Worm (Caenorhabditis elegans): ENCODE data around the gene asm-1.

Gene asm-1

ce11 chrII:6951250-6951806 lies 41.5 kb downstream of the asm-1 start, which contains the start of the genes malt-1 and ceh-38 (continued):
- peak; percentile 24 for TF ChIP-seq F52B5.7 (tag; optimal IDR thresholded peaks at IDR 0.05)
- TF ChIP-seq ets-4 (GFP tag; optimal IDR thresholded peaks at IDR 0.05): no peak
- TF ChIP-seq F37B4.10 (GFP tag; IDR thresholded peaks at IDR 0.05): no peak
- peak; percentile 56 for TF ChIP-seq somi-1 (GFP tag; optimal IDR thresholded peaks at IDR 0.05)
- peak; percentile 68 for TF ChIP-seq athp-1 (tag; optimal IDR thresholded peaks at IDR 0.05)
- no peak for TF ChIP-seq ceh-79 (tag; optimal IDR thresholded peaks at IDR 0.05)
- peak; percentile 58; the same call in 1 of the 2 replicates for TF ChIP-seq K11D2.4 (GFP tag; IDR thresholded peaks at IDR 0.05)
- 0 out of 2 replicates have a peak, but pooled peaks have one; percentile 41 for TF ChIP-seq let-526 (GFP tag; IDR thresholded peaks at IDR 0.05)
- peak; percentile 86 for TF ChIP-seq hmg-1.2 (GFP tag; IDR thresholded peaks at IDR 0.05)
- TF ChIP-seq B0336.3 (GFP tag; IDR thresholded peaks at IDR 0.05): peak; percentile 79
- 0 out of 2 replicates have a peak, but pooled peaks have one; percentile 41 for TF ChIP-seq lin-26 (GFP tag; IDR thresholded peaks at IDR 0.05)
- peak; percentile 52 for TF ChIP-seq ztf-26 (tag; optimal IDR thresholded peaks at IDR 0.05)
- TF ChIP-seq cebp-1 (GFP tag; IDR thresholded peaks at IDR 0.05): peak; percentile 63; the same call in 1 of the 2 replicates
- peak; percentile 90 for TF ChIP-seq cebp-1 (tag; optimal IDR thresholded peaks at IDR 0.05)
- peak; percentile 84 for TF ChIP-seq madf-10 (tag; optimal IDR thresholded peaks at IDR 0.05)
- peak; percentile 28 for TF ChIP-seq ccch-3 (GFP tag; optimal IDR thresholded peaks at IDR 0.05)
- peak; percentile 77 for TF ChIP-seq C06A6.2 (GFP tag; conservative IDR thresholded peaks at IDR 0.05)
- TF ChIP-seq attf-3 (GFP tag; conservative IDR thresholded peaks at IDR 0.05): peak; percentile 62
- peak; percentile 58 to 77 for TF ChIP-seq let-607 (tag; optimal IDR thresholded peaks at IDR 0.05)
- 0 out of 2 replicates have a peak, but pooled peaks have one; percentile 7 for TF ChIP-seq madf-3 (GFP tag; IDR thresholded peaks at IDR 0.05)
- TF ChIP-seq rec-8 (tag; optimal IDR thresholded peaks at IDR 0.05): no peak
- 0 out of 2 replicates have a peak, but pooled peaks have one; percentile 9 for TF ChIP-seq hsf-1 (GFP tag; IDR thresholded peaks at IDR 0.05)
- TF ChIP-seq nhr-120 (GFP tag; IDR thresholded peaks at IDR 0.05): no peak
- TF ChIP-seq snpc-1.1 (tag; optimal IDR thresholded peaks at IDR 0.05; ENCODE audit: insufficient read depth): peak; percentile 0
- peak; percentile 67 for TF ChIP-seq chd-7 (tag; optimal IDR thresholded peaks at IDR 0.05)
- peak; percentile 83 for TF ChIP-seq ceh-27 (GFP tag; optimal IDR thresholded peaks at IDR 0.05)
- peak; percentile 66 for TF ChIP-seq lir-1 (GFP tag; conservative IDR thresholded peaks at IDR 0.05)
- TF ChIP-seq repo-1 (tag; optimal IDR thresholded peaks at IDR 0.05): peak; percentile 42

ce11 chrII:6955084-6955697 lies 45.3 kb downstream of the asm-1 start:
- 0 out of 2 replicates have a peak, but pooled peaks have one; percentile 24 for TF ChIP-seq pbrm-1 (GFP tag; IDR thresholded peaks at IDR 0.05)
- TF ChIP-seq attf-3 (GFP tag; conservative IDR thresholded peaks at IDR 0.05): no peak
- peak; percentile 16 for TF ChIP-seq snpc-1.3 (tag; optimal IDR thresholded peaks at IDR 0.05; ENCODE audit: insufficient read depth)
- TF ChIP-seq tbp1 (GFP tag; optimal IDR thresholded peaks at IDR 0.05): no peak
- TF ChIP-seq nfya-1 (tag; optimal IDR thresholded peaks at IDR 0.05; ENCODE audit: borderline replicate concordance, insufficient read depth): no peak
- no peak for TF ChIP-seq dox-1 (GFP tag; IDR thresholded peaks at IDR 0.05)
- no peak for TF ChIP-seq nhr-80 (tag; optimal IDR thresholded peaks at IDR 0.05)
- TF ChIP-seq him-1 (tag; optimal IDR thresholded peaks at IDR 0.05): peak; percentile 98
- no peak for TF ChIP-seq ztf-28 (GFP tag; IDR thresholded peaks at IDR 0.05)
- TF ChIP-seq hlh-26 (GFP tag; conservative IDR thresholded peaks at IDR 0.05): no peak
- 0 out of 2 replicates have a peak, but pooled peaks have one; percentile 43 for TF ChIP-seq ekl-4 (GFP tag; IDR thresholded peaks at IDR 0.05)
- no peak for TF ChIP-seq C17E4.6 (GFP tag; IDR thresholded peaks at IDR 0.05)

Data from whole organism, young adult.